Worm (Caenorhabditis elegans): ENCODE data around the gene sre-18.

- TF ChIP-seq lin-39 (tag; optimal IDR thresholded peaks at IDR 0.05) (no peak), fos-1 (tag; optimal IDR thresholded peaks at IDR 0.05) (no peak), hmg-11 (tag; optimal IDR thresholded peaks at IDR 0.05) (no peak)
Observed at ce11 chrIV:12200812-12201211, 28.8 kb downstream of the sre-18 start.

Data from whole organism, L3 larva.